1 fruit fly cellular context compared by ENCODE assay signal in the genomic region with DNA sequence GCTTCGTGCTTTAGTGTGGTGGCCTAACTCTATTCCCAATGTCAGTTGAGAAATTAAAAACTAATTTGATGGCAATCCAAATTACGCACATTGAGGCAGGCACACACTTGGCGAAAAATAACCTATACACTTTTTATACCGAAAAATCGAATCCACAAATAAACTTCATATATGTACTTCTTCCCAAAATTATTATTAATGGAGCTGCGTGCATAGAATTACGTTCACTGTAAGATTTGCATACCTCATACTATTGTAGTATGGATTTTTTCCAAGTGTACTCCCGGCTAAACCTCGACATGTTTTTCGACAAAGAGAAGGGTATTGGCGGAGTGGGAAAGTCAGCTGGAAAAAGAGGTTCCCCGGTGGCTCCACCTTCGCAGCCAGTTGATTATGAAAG.
A peak's percentile ranks its signal among the peaks of the same experiment; 100 is the strongest.
TF ChIP-seq lines count a peak whose summit lies in the region.

No protein-coding gene starts in this region.

TF ChIP-seq in whole organism, embryonic, 481 proteins besides CTCF, POLR2A, EP300 and RAD21 (continued from another document and continues in another):
- no peak for TF ChIP-seq Usf (GFP tag; optimal IDR thresholded peaks at IDR 0.05; lab: Kevin White, UChicago)
- TF ChIP-seq CG10321 (GFP tag; IDR thresholded peaks at IDR 0.05; lab: Robert Waterston, UW), result no peak
- TF ChIP-seq sima (GFP tag; optimal IDR thresholded peaks at IDR 0.05; lab: Kevin White, UChicago), result no peak
- TF ChIP-seq CG31441 (GFP tag; IDR thresholded peaks at IDR 0.05; lab: Robert Waterston, UW), result peak; percentile 79
- no peak for TF ChIP-seq CG30431 (GFP tag; optimal IDR thresholded peaks at IDR 0.05; lab: Kevin White, UChicago)
- no peak for TF ChIP-seq HLH4C (GFP tag; IDR thresholded peaks at IDR 0.05; lab: Robert Waterston, UW; ENCODE audit: partially characterized antibody)
- peak; percentile 50 for TF ChIP-seq jing (GFP tag; optimal IDR thresholded peaks at IDR 0.05; lab: Kevin White, UChicago)
- TF ChIP-seq unc-4 (GFP tag; IDR thresholded peaks at IDR 0.05; lab: Robert Waterston, UW; ENCODE audit: partially characterized antibody), result no peak
- TF ChIP-seq disco-r (GFP tag; optimal IDR thresholded peaks at IDR 0.05; lab: Kevin White, UChicago), result no peak
- peak; percentile 25 for TF ChIP-seq TFAM (GFP tag; optimal IDR thresholded peaks at IDR 0.05; lab: Kevin White, UChicago)
- no peak; the same call in 1 of the 2 replicates for TF ChIP-seq MBD-R2 (GFP tag; IDR thresholded peaks at IDR 0.05; lab: Robert Waterston, UW)
- no peak for TF ChIP-seq lola (GFP tag; optimal IDR thresholded peaks at IDR 0.05; lab: Kevin White, UChicago)
- TF ChIP-seq CG1832 (GFP tag; optimal IDR thresholded peaks at IDR 0.05; lab: Kevin White, UChicago), result no peak
- TF ChIP-seq CG7987 (GFP tag; optimal IDR thresholded peaks at IDR 0.05; lab: Kevin White, UChicago), result no peak
- TF ChIP-seq seq (GFP tag; IDR thresholded peaks at IDR 0.05; lab: Robert Waterston, UW), result peak; percentile 45; the same call in 1 of the 2 replicates
- no peak for TF ChIP-seq hkb (optimal IDR thresholded peaks at IDR 0.05; lab: Kevin White, UChicago)
- peak; percentile 84 for TF ChIP-seq hkb (GFP tag; IDR thresholded peaks at IDR 0.05; lab: Robert Waterston, UW)
- no peak for TF ChIP-seq C15 (GFP tag; IDR thresholded peaks at IDR 0.05; lab: Robert Waterston, UW)
- peak; percentile 93 for TF ChIP-seq dmrt99B (tag; optimal IDR thresholded peaks at IDR 0.05; lab: Kevin White, UChicago)
- TF ChIP-seq nom (GFP tag; optimal IDR thresholded peaks at IDR 0.05; lab: Kevin White, UChicago), result no peak
- TF ChIP-seq HLHmδ (GFP tag; optimal IDR thresholded peaks at IDR 0.05; lab: Kevin White, UChicago), result no peak
- peak; percentile 42 for TF ChIP-seq Side (GFP tag; optimal IDR thresholded peaks at IDR 0.05; lab: Kevin White, UChicago)
- TF ChIP-seq CG9215 (GFP tag; IDR thresholded peaks at IDR 0.05; lab: Robert Waterston, UW), result peak; percentile 28; the same call in 1 of the 2 replicates
- no peak for TF ChIP-seq emc (GFP tag; optimal IDR thresholded peaks at IDR 0.05; lab: Kevin White, UChicago)
- TF ChIP-seq Sox100B (GFP tag; optimal IDR thresholded peaks at IDR 0.05; lab: Kevin White, UChicago), result peak; percentile 69
- TF ChIP-seq ftz-f1 (GFP tag; optimal IDR thresholded peaks at IDR 0.05; lab: Kevin White, UChicago), result no peak
- peak; percentile 60 for TF ChIP-seq CG18599 (GFP tag; optimal IDR thresholded peaks at IDR 0.05; lab: Kevin White, UChicago)
- no peak for TF ChIP-seq CG42726 (GFP tag; IDR thresholded peaks at IDR 0.05; lab: Robert Waterston, UW; ENCODE audit: partially characterized antibody)
- no peak for TF ChIP-seq Dll (GFP tag; IDR thresholded peaks at IDR 0.05; lab: Robert Waterston, UW; ENCODE audit: partially characterized antibody)
- peak; percentile 83 for TF ChIP-seq Ptx1 (GFP tag; IDR thresholded peaks at IDR 0.05; lab: Robert Waterston, UW)
- no peak for TF ChIP-seq mld (GFP tag; IDR thresholded peaks at IDR 0.05; lab: Robert Waterston, UW; ENCODE audit: partially characterized antibody)
- TF ChIP-seq Asciz (GFP tag; optimal IDR thresholded peaks at IDR 0.05; lab: Kevin White, UChicago), result peak; percentile 81
- peak; percentile 35 for TF ChIP-seq Nf-YC (tag; optimal IDR thresholded peaks at IDR 0.05; lab: Kevin White, UChicago)
- TF ChIP-seq ewg (GFP tag; optimal IDR thresholded peaks at IDR 0.05; lab: Kevin White, UChicago), result peak; percentile 54
- peak; percentile 49; the same call in 1 of the 4 replicates for TF ChIP-seq Gug (GFP tag; IDR thresholded peaks at IDR 0.05; lab: Robert Waterston, UW)
- TF ChIP-seq CG3065 (GFP tag; optimal IDR thresholded peaks at IDR 0.05; lab: Kevin White, UChicago), result no peak
- no peak for TF ChIP-seq CG6175 (GFP tag; IDR thresholded peaks at IDR 0.05; lab: Robert Waterston, UW)
- TF ChIP-seq wdn (GFP tag; IDR thresholded peaks at IDR 0.05; lab: Robert Waterston, UW), result no peak
- peak; percentile 53 for TF ChIP-seq CG1233 (GFP tag; optimal IDR thresholded peaks at IDR 0.05; lab: Kevin White, UChicago)
- TF ChIP-seq tgo (GFP tag; IDR thresholded peaks at IDR 0.05; lab: Robert Waterston, UW), result peak; percentile 70
- peak in 1 of 2 experiments; percentile 83 for TF ChIP-seq Hr51 (GFP tag; optimal IDR thresholded peaks at IDR 0.05; lab: Kevin White, UChicago)
- TF ChIP-seq en (GFP tag; optimal IDR thresholded peaks at IDR 0.05; lab: Kevin White, UChicago), result peak; percentile 46
- TF ChIP-seq Ravus (GFP tag; IDR thresholded peaks at IDR 0.05; lab: Robert Waterston, UW), result peak; percentile 39; the same call in 1 of the 2 replicates
- peak; percentile 62 for TF ChIP-seq Fer3 (tag; optimal IDR thresholded peaks at IDR 0.05; lab: Kevin White, UChicago)
- TF ChIP-seq CG14667 (GFP tag; IDR thresholded peaks at IDR 0.05; lab: Robert Waterston, UW), result peak; percentile 46; the same call in 1 of the 2 replicates
- peak; percentile 28 for TF ChIP-seq ab (GFP tag; optimal IDR thresholded peaks at IDR 0.05; lab: Kevin White, UChicago)
- peak; percentile 56; the same call in 1 of the 2 replicates for TF ChIP-seq H2.0 (GFP tag; IDR thresholded peaks at IDR 0.05; lab: Robert Waterston, UW)
- TF ChIP-seq tna (GFP tag; IDR thresholded peaks at IDR 0.05; lab: Robert Waterston, UW; ENCODE audit: partially characterized antibody), result no peak
- no peak for TF ChIP-seq bigmax (GFP tag; optimal IDR thresholded peaks at IDR 0.05; lab: Kevin White, UChicago)
- TF ChIP-seq CG7556 (GFP tag; optimal IDR thresholded peaks at IDR 0.05; lab: Kevin White, UChicago), result peak; percentile 56
- peak; percentile 56; the same call in 1 of the 2 replicates for TF ChIP-seq ap (GFP tag; IDR thresholded peaks at IDR 0.05; lab: Robert Waterston, UW)
- peak; percentile 63 for TF ChIP-seq Xbp1 (GFP tag; optimal IDR thresholded peaks at IDR 0.05; lab: Kevin White, UChicago)
- TF ChIP-seq hbn (GFP tag; IDR thresholded peaks at IDR 0.05; lab: Robert Waterston, UW; ENCODE audit: partially characterized antibody), result no peak
- TF ChIP-seq CG6791 (GFP tag; IDR thresholded peaks at IDR 0.05; lab: Robert Waterston, UW; ENCODE audit: partially characterized antibody), result no peak
- TF ChIP-seq CG18619 (GFP tag; optimal IDR thresholded peaks at IDR 0.05; lab: Kevin White, UChicago), result peak; percentile 32
- 0 out of 3 replicates have a peak, but pooled peaks have one; percentile 64 for TF ChIP-seq ase (GFP tag; IDR thresholded peaks at IDR 0.05; lab: Robert Waterston, UW)
- no peak for TF ChIP-seq Hey (tag; optimal IDR thresholded peaks at IDR 0.05; lab: Kevin White, UChicago)
- peak; percentile 88 for TF ChIP-seq CG17359 (tag; optimal IDR thresholded peaks at IDR 0.05; lab: Kevin White, UChicago)
- TF ChIP-seq Oli (tag; optimal IDR thresholded peaks at IDR 0.05; lab: Kevin White, UChicago), result peak; percentile 79
- TF ChIP-seq Lpt (GFP tag; optimal IDR thresholded peaks at IDR 0.05; lab: Kevin White, UChicago), result no peak
- TF ChIP-seq Sox102F (GFP tag; optimal IDR thresholded peaks at IDR 0.05; lab: Kevin White, UChicago), result peak; percentile 89
- peak; percentile 49 for TF ChIP-seq Dek (tag; optimal IDR thresholded peaks at IDR 0.05; lab: Kevin White, UChicago)
- TF ChIP-seq CG3838 (GFP tag; optimal IDR thresholded peaks at IDR 0.05; lab: Kevin White, UChicago), result no peak
- TF ChIP-seq CG1603 (tag; optimal IDR thresholded peaks at IDR 0.05; lab: Kevin White, UChicago), result peak; percentile 76
- peak; percentile 32 for TF ChIP-seq gcm (GFP tag; optimal IDR thresholded peaks at IDR 0.05; lab: Kevin White, UChicago)
- TF ChIP-seq Vsx1 (GFP tag; optimal IDR thresholded peaks at IDR 0.05; lab: Kevin White, UChicago), result peak; percentile 13
- no peak for TF ChIP-seq bowl (GFP tag; IDR thresholded peaks at IDR 0.05; lab: Robert Waterston, UW)
- peak; percentile 34 for TF ChIP-seq CG6813 (GFP tag; optimal IDR thresholded peaks at IDR 0.05; lab: Kevin White, UChicago)
- TF ChIP-seq CG12659 (GFP tag; optimal IDR thresholded peaks at IDR 0.05; lab: Kevin White, UChicago), result peak; percentile 20
- TF ChIP-seq bcd (GFP tag; optimal IDR thresholded peaks at IDR 0.05; lab: Kevin White, UChicago), result peak; percentile 69
- no peak for TF ChIP-seq Ada2b (GFP tag; IDR thresholded peaks at IDR 0.05; lab: Robert Waterston, UW)
- peak; percentile 10 for TF ChIP-seq CG13123 (GFP tag; optimal IDR thresholded peaks at IDR 0.05; lab: Kevin White, UChicago)
- TF ChIP-seq chif (GFP tag; optimal IDR thresholded peaks at IDR 0.05; lab: Kevin White, UChicago), result peak; percentile 59 to 70
- peak; percentile 32 for TF ChIP-seq run (tag; optimal IDR thresholded peaks at IDR 0.05; lab: Kevin White, UChicago)
- peak; percentile 46 for TF ChIP-seq CG10209 (GFP tag; optimal IDR thresholded peaks at IDR 0.05; lab: Kevin White, UChicago)
- TF ChIP-seq CG2712 (tag; optimal IDR thresholded peaks at IDR 0.05; lab: Kevin White, UChicago), result peak; percentile 68
- peak; percentile 58 for TF ChIP-seq Antp (GFP tag; optimal IDR thresholded peaks at IDR 0.05; lab: Kevin White, UChicago)
- no peak for TF ChIP-seq CG10543 (GFP tag; optimal IDR thresholded peaks at IDR 0.05; lab: Kevin White, UChicago)
- peak; percentile 32 for TF ChIP-seq tx (GFP tag; optimal IDR thresholded peaks at IDR 0.05; lab: Kevin White, UChicago)
- no peak for TF ChIP-seq CG34376 (GFP tag; optimal IDR thresholded peaks at IDR 0.05; lab: Kevin White, UChicago)
- TF ChIP-seq phol (tag; optimal IDR thresholded peaks at IDR 0.05; lab: Kevin White, UChicago), result peak; percentile 80
- no peak for TF ChIP-seq hb (GFP tag; IDR thresholded peaks at IDR 0.05; lab: Robert Waterston, UW; ENCODE audit: partially characterized antibody)
- TF ChIP-seq BEAF-32 (GFP tag; optimal IDR thresholded peaks at IDR 0.05; lab: Kevin White, UChicago), result no peak
- peak; percentile 77 for TF ChIP-seq D19A (tag; optimal IDR thresholded peaks at IDR 0.05; lab: Kevin White, UChicago)
- TF ChIP-seq CG2199 (GFP tag; IDR thresholded peaks at IDR 0.05; lab: Robert Waterston, UW), result peak; percentile 63; the same call in 1 of the 3 replicates
- no peak for TF ChIP-seq cas (GFP tag; IDR thresholded peaks at IDR 0.05; lab: Robert Waterston, UW)
- TF ChIP-seq NC2α (GFP tag; optimal IDR thresholded peaks at IDR 0.05; lab: Kevin White, UChicago), result no peak
- peak; percentile 9 for TF ChIP-seq Bteb2 (GFP tag; optimal IDR thresholded peaks at IDR 0.05; lab: Kevin White, UChicago)
- peak; percentile 68 for TF ChIP-seq row (GFP tag; IDR thresholded peaks at IDR 0.05; lab: Robert Waterston, UW)
- peak; percentile 56 for TF ChIP-seq CG10979 (tag; optimal IDR thresholded peaks at IDR 0.05; lab: Kevin White, UChicago)
- TF ChIP-seq CG6683 (GFP tag; optimal IDR thresholded peaks at IDR 0.05; lab: Kevin White, UChicago), result peak; percentile 44
- no peak for TF ChIP-seq Dip2 (GFP tag; IDR thresholded peaks at IDR 0.05; lab: Robert Waterston, UW)
- no peak for TF ChIP-seq Spps (tag; optimal IDR thresholded peaks at IDR 0.05; lab: Kevin White, UChicago)
- TF ChIP-seq CG33557 (GFP tag; optimal IDR thresholded peaks at IDR 0.05; lab: Kevin White, UChicago), result no peak
- no peak for TF ChIP-seq knrl (GFP tag; IDR thresholded peaks at IDR 0.05; lab: Robert Waterston, UW; ENCODE audit: partially characterized antibody)
- peak; percentile 2 for TF ChIP-seq CG33213 (GFP tag; optimal IDR thresholded peaks at IDR 0.05; lab: Kevin White, UChicago)
- peak; percentile 29 for TF ChIP-seq crc (GFP tag; optimal IDR thresholded peaks at IDR 0.05; lab: Kevin White, UChicago)
- no peak for TF ChIP-seq CG15601 (tag; optimal IDR thresholded peaks at IDR 0.05; lab: Kevin White, UChicago)
- peak; percentile 60 for TF ChIP-seq CG17328 (GFP tag; IDR thresholded peaks at IDR 0.05; lab: Robert Waterston, UW)
- TF ChIP-seq CG4707 (GFP tag; optimal IDR thresholded peaks at IDR 0.05; lab: Kevin White, UChicago), result peak; percentile 17
- TF ChIP-seq CG10462 (GFP tag; optimal IDR thresholded peaks at IDR 0.05; lab: Kevin White, UChicago), result peak; percentile 27
- TF ChIP-seq CG12299 (tag; optimal IDR thresholded peaks at IDR 0.05; lab: Kevin White, UChicago), result no peak
- peak; percentile 81 for TF ChIP-seq lab (GFP tag; optimal IDR thresholded peaks at IDR 0.05; lab: Kevin White, UChicago)
- TF ChIP-seq CG4617 (GFP tag; optimal IDR thresholded peaks at IDR 0.05; lab: Kevin White, UChicago; ENCODE audit: borderline replicate concordance), result no peak
- no peak for TF ChIP-seq gfzf (GFP tag; optimal IDR thresholded peaks at IDR 0.05; lab: Kevin White, UChicago)
- peak; percentile 96 for TF ChIP-seq Ets65A (GFP tag; lab: Kevin White, UChicago)
- no peak for TF ChIP-seq Doc3 (GFP tag; IDR thresholded peaks at IDR 0.05; lab: Robert Waterston, UW; ENCODE audit: partially characterized antibody)
- peak; percentile 71 for TF ChIP-seq sens-2 (GFP tag; IDR thresholded peaks at IDR 0.05; lab: Robert Waterston, UW)
- no peak for TF ChIP-seq Taf1 (GFP tag; IDR thresholded peaks at IDR 0.05; lab: Robert Waterston, UW)
- no peak for TF ChIP-seq CG32772 (GFP tag; IDR thresholded peaks at IDR 0.05; lab: Robert Waterston, UW)
- peak; percentile 16 for TF ChIP-seq pho (GFP tag; optimal IDR thresholded peaks at IDR 0.05; lab: Kevin White, UChicago)
- peak; percentile 42 for TF ChIP-seq ATbp (GFP tag; optimal IDR thresholded peaks at IDR 0.05; lab: Kevin White, UChicago)
- TF ChIP-seq CG17829 (tag; optimal IDR thresholded peaks at IDR 0.05; lab: Kevin White, UChicago), result peak; percentile 59
- no peak for TF ChIP-seq tup (GFP tag; optimal IDR thresholded peaks at IDR 0.05; lab: Kevin White, UChicago)
- no peak for TF ChIP-seq CG10431 (GFP tag; optimal IDR thresholded peaks at IDR 0.05; lab: Kevin White, UChicago)
- TF ChIP-seq CG5953 (GFP tag; IDR thresholded peaks at IDR 0.05; lab: Robert Waterston, UW), result peak; percentile 51
- no peak for TF ChIP-seq dan (GFP tag; IDR thresholded peaks at IDR 0.05; lab: Robert Waterston, UW)
- no peak for TF ChIP-seq klu (GFP tag; IDR thresholded peaks at IDR 0.05; lab: Robert Waterston, UW)
- TF ChIP-seq Jarid2 (GFP tag; optimal IDR thresholded peaks at IDR 0.05; lab: Kevin White, UChicago), result peak; percentile 13
- no peak for TF ChIP-seq CG8765 (GFP tag; IDR thresholded peaks at IDR 0.05; lab: Robert Waterston, UW)
- no peak for TF ChIP-seq CG3995 (GFP tag; optimal IDR thresholded peaks at IDR 0.05; lab: Kevin White, UChicago)
- TF ChIP-seq Hand (GFP tag; optimal IDR thresholded peaks at IDR 0.05; lab: Kevin White, UChicago), result no peak
- TF ChIP-seq CG5245 (GFP tag; optimal IDR thresholded peaks at IDR 0.05; lab: Kevin White, UChicago), result peak; percentile 42
- peak; percentile 9 for TF ChIP-seq CG14710 (tag; optimal IDR thresholded peaks at IDR 0.05; lab: Kevin White, UChicago)
- TF ChIP-seq ham (GFP tag; IDR thresholded peaks at IDR 0.05; lab: Robert Waterston, UW), result no peak
- TF ChIP-seq scrt (GFP tag; optimal IDR thresholded peaks at IDR 0.05; lab: Kevin White, UChicago), result peak; percentile 35
- no peak for TF ChIP-seq Mad (GFP tag; optimal IDR thresholded peaks at IDR 0.05; lab: Kevin White, UChicago)
